Fruit fly (Drosophila melanogaster) whole organism, embryonic: Measurements from ENCODE around the gene CG31549.

Experiments
- Abd-B ChIP-seq: fragments of 200-800 bp; sonication (Bioruptor generic); optimal IDR thresholded peaks from 2 replicates; lab custom pipeline; 2018; ENCODE audit warnings: missing biosample characterization, mild to moderate bottlenecking, missing genetic modification characterization, moderate library complexity
- Bgb ChIP-seq: fragments of 200-800 bp; sonication (Bioruptor generic); IDR thresholded peaks from 2 replicates; pipeline ENCODE4 v1.3.6; 2022; ENCODE audit warnings: missing biosample characterization, missing genetic modification characterization; ENCODE audit not compliant: partially characterized antibody
- CG10321 ChIP-seq: fragments of 200-800 bp; sonication (Bioruptor generic); IDR thresholded peaks from 2 replicates; pipeline ENCODE4 v1.3.6; 2022; ENCODE audit warnings: missing biosample characterization, missing genetic modification characterization
- CG10959 ChIP-seq: fragments of 200-800 bp; sonication (Bioruptor generic); IDR thresholded peaks from 2 replicates; pipeline ENCODE4 v1.3.6; 2022; ENCODE audit warnings: missing biosample characterization, missing genetic modification characterization
- CG11456 ChIP-seq: fragments of 200-800 bp; sonication (Bioruptor generic); IDR thresholded peaks from 3 replicates; pipeline ENCODE4 v1.3.6; 2022; ENCODE audit warnings: missing biosample characterization, missing genetic modification characterization
- CG12219 ChIP-seq: fragments of 200-800 bp; sonication (Bioruptor generic); optimal IDR thresholded peaks from 3 replicates; lab custom pipeline; 2018; ENCODE audit warnings: missing biosample characterization, mild to moderate bottlenecking, missing genetic modification characterization
- CG14667 ChIP-seq: fragments of 200-800 bp; sonication (Bioruptor generic); IDR thresholded peaks from 2 replicates; pipeline ENCODE4 v1.3.6; 2022; ENCODE audit warnings: missing biosample characterization, missing genetic modification characterization
- CG15073 ChIP-seq: fragments of 200-800 bp; sonication (Bioruptor generic); optimal IDR thresholded peaks from 2 replicates; lab custom pipeline; 2016; ENCODE audit warnings: missing biosample characterization, missing genetic modification characterization
- CG17359 ChIP-seq: fragments of 200-800 bp; sonication (Bioruptor generic); optimal IDR thresholded peaks from 3 replicates; lab custom pipeline; 2018; ENCODE audit warnings: missing biosample characterization, mild to moderate bottlenecking, missing genetic modification characterization, moderate library complexity
- CG17802 ChIP-seq: fragments of 200-800 bp; sonication (Bioruptor generic); optimal IDR thresholded peaks from 2 replicates; lab custom pipeline; 2018; ENCODE audit warnings: missing biosample characterization, mild to moderate bottlenecking, missing genetic modification characterization, moderate library complexity
- CG18262 ChIP-seq: fragments of 200-800 bp; optimal IDR thresholded peaks from 3 replicates; lab custom pipeline; 2019; ENCODE audit warnings: missing biosample characterization, mild to moderate bottlenecking, missing genetic modification characterization, moderate library complexity
- CG2875 ChIP-seq: fragments of 200-800 bp; sonication (Bioruptor generic); optimal IDR thresholded peaks from 2 replicates; lab custom pipeline; 2017; ENCODE audit warnings: missing biosample characterization, mild to moderate bottlenecking, missing genetic modification characterization, missing genetic modification reagents
- CG33557 ChIP-seq: fragments of 200-800 bp; sonication (Bioruptor generic); optimal IDR thresholded peaks from 2 replicates; lab custom pipeline; 2019; ENCODE audit warnings: missing biosample characterization, mild to moderate bottlenecking, missing genetic modification characterization, moderate library complexity
- CG3995 ChIP-seq: fragments of 200-800 bp; sonication (Bioruptor generic); optimal IDR thresholded peaks from 3 replicates; lab custom pipeline; 2016; ENCODE audit warnings: missing biosample characterization, missing genetic modification characterization
- CG5953 ChIP-seq: fragments of 200-800 bp; sonication (Bioruptor generic); IDR thresholded peaks from 2 replicates; pipeline ENCODE4 v1.3.6; 2022; ENCODE audit warnings: missing biosample characterization, missing genetic modification characterization
- CG6683 ChIP-seq: fragments of 200-800 bp; sonication (Bioruptor generic); optimal IDR thresholded peaks from 2 replicates; lab custom pipeline; 2017; ENCODE audit warnings: missing biosample characterization, mild to moderate bottlenecking, missing genetic modification characterization, missing genetic modification reagents
- CG7271 ChIP-seq: fragments of 200-800 bp; sonication (Bioruptor generic); optimal IDR thresholded peaks from 2 replicates; lab custom pipeline; 2018; ENCODE audit warnings: missing biosample characterization, mild to moderate bottlenecking, missing genetic modification characterization, moderate library complexity
- CG7556 ChIP-seq: fragments of 200-800 bp; sonication (Bioruptor generic); optimal IDR thresholded peaks from 2 replicates; lab custom pipeline; 2017; ENCODE audit warnings: missing biosample characterization, mild to moderate bottlenecking, missing genetic modification characterization
- Dfd ChIP-seq, 2 experiments: fragments of >200 bp; optimal IDR thresholded peaks; 2 replicates each; lab custom pipeline; 2017; ENCODE audit warnings: missing biosample characterization in 2 of 2, missing genetic modification characterization in 2 of 2
- E2f2 ChIP-seq: fragments of 200-800 bp; sonication (Bioruptor generic); IDR thresholded peaks from 2 replicates; pipeline ENCODE4 v1.3.6; 2022; ENCODE audit warnings: missing biosample characterization, missing genetic modification characterization
- ERR ChIP-seq: fragments of 200-800 bp; sonication (Bioruptor generic); optimal IDR thresholded peaks from 2 replicates; lab custom pipeline; 2016; ENCODE audit warnings: missing biosample characterization, missing genetic modification characterization
- H2.0 ChIP-seq: fragments of 200-800 bp; sonication (Bioruptor generic); IDR thresholded peaks from 2 replicates; pipeline ENCODE4 v1.3.6; 2022; ENCODE audit warnings: missing biosample characterization, missing genetic modification characterization
- HLH3B ChIP-seq: fragments of 200-800 bp; sonication (Bioruptor generic); IDR thresholded peaks from 2 replicates; pipeline ENCODE4 v1.3.6; 2022; ENCODE audit warnings: missing biosample characterization, missing genetic modification characterization
- HLH54F ChIP-seq: fragments of 200-800 bp; sonication (Bioruptor generic); optimal IDR thresholded peaks from 3 replicates; lab custom pipeline; 2016; ENCODE audit warnings: missing biosample characterization, missing genetic modification characterization
- Hmr ChIP-seq: fragments of 200-800 bp; sonication (Bioruptor generic); optimal IDR thresholded peaks from 3 replicates; lab custom pipeline; 2017; ENCODE audit warnings: mild to moderate bottlenecking, missing biosample characterization, missing genetic modification reagents, missing genetic modification characterization
- MBD-R2 ChIP-seq: fragments of 200-800 bp; sonication (Bioruptor generic); IDR thresholded peaks from 2 replicates; pipeline ENCODE4 v1.3.6; 2022; ENCODE audit warnings: missing biosample characterization, missing genetic modification characterization
- NC2α ChIP-seq: fragments of 200-800 bp; sonication (Bioruptor generic); optimal IDR thresholded peaks from 2 replicates; lab custom pipeline; 2016; ENCODE audit warnings: missing biosample characterization, missing genetic modification characterization
- Sry-δ ChIP-seq: fragments of 200-800 bp; sonication (Bioruptor generic); optimal IDR thresholded peaks from 2 replicates; lab custom pipeline; 2016; ENCODE audit warnings: missing biosample characterization, missing genetic modification characterization
- TFAM ChIP-seq: fragments of 200-800 bp; sonication (Bioruptor generic); optimal IDR thresholded peaks from 2 replicates; lab custom pipeline; 2017; ENCODE audit warnings: missing biosample characterization, missing genetic modification characterization, inconsistent platforms
- ab ChIP-seq: fragments of 200-800 bp; sonication (Bioruptor generic); optimal IDR thresholded peaks from 2 replicates; lab custom pipeline; 2016; ENCODE audit warnings: missing biosample characterization, missing genetic modification characterization
- aop ChIP-seq: fragments of 200-800 bp; sonication (Bioruptor generic); IDR thresholded peaks from 2 replicates; pipeline ENCODE4 v1.3.6; 2022; ENCODE audit warnings: missing biosample characterization, missing genetic modification characterization
- ase ChIP-seq: fragments of 200-800 bp; sonication (Bioruptor generic); IDR thresholded peaks from 3 replicates; pipeline ENCODE4 v1.3.6; 2022; ENCODE audit warnings: missing biosample characterization, missing genetic modification characterization
- bowl ChIP-seq: fragments of 200-800 bp; sonication (Bioruptor generic); IDR thresholded peaks from 2 replicates; pipeline ENCODE4 v1.3.6; 2022; ENCODE audit warnings: missing biosample characterization, missing genetic modification characterization
- corto ChIP-seq: fragments of 200-800 bp; sonication (Bioruptor generic); optimal IDR thresholded peaks from 2 replicates; lab custom pipeline; 2016; ENCODE audit warnings: missing biosample characterization, mild to moderate bottlenecking, missing genetic modification characterization, moderate library complexity
- croc ChIP-seq: fragments of 200-800 bp; sonication (Bioruptor generic); conservative IDR thresholded peaks from 3 replicates; pipeline ENCODE4 v1.3.6; 2022; ENCODE audit warnings: missing biosample characterization, missing genetic modification characterization
- crol ChIP-seq: fragments of 200-800 bp; sonication (Bioruptor generic); IDR thresholded peaks from 2 replicates; pipeline ENCODE4 v1.3.6; 2022; ENCODE audit warnings: missing biosample characterization, missing genetic modification characterization
- dan ChIP-seq: fragments of 200-800 bp; sonication (Bioruptor generic); IDR thresholded peaks from 2 replicates; pipeline ENCODE4 v1.3.6; 2022; ENCODE audit warnings: missing biosample characterization, missing genetic modification characterization
- disco-r ChIP-seq: fragments of 200-800 bp; sonication (Bioruptor generic); optimal IDR thresholded peaks from 2 replicates; lab custom pipeline; 2016; ENCODE audit warnings: missing biosample characterization, missing genetic modification characterization
- ems ChIP-seq: fragments of 200-800 bp; sonication (Bioruptor generic); optimal IDR thresholded peaks from 3 replicates; lab custom pipeline; 2016; ENCODE audit warnings: missing biosample characterization, missing genetic modification characterization
- gcm ChIP-seq: fragments of 200-800 bp; sonication (Bioruptor generic); optimal IDR thresholded peaks from 2 replicates; lab custom pipeline; 2019; ENCODE audit warnings: missing biosample characterization, mild to moderate bottlenecking, missing genetic modification characterization, moderate library complexity
- gfzf ChIP-seq: fragments of 200-800 bp; sonication (Bioruptor generic); optimal IDR thresholded peaks from 2 replicates; lab custom pipeline; 2016; ENCODE audit warnings: missing biosample characterization, mild to moderate bottlenecking, missing genetic modification characterization, moderate library complexity
- gsb ChIP-seq: fragments of 200-800 bp; sonication (Bioruptor generic); IDR thresholded peaks from 2 replicates; pipeline ENCODE4 v1.3.6; 2022; ENCODE audit warnings: missing biosample characterization, missing genetic modification characterization
- jigr1 ChIP-seq: fragments of 200-800 bp; sonication (Bioruptor generic); IDR thresholded peaks from 3 replicates; pipeline ENCODE4 v1.3.6; 2022; ENCODE audit warnings: missing biosample characterization, missing genetic modification characterization
- kni ChIP-seq: fragments of 200-800 bp; sonication (Bioruptor generic); optimal IDR thresholded peaks from 3 replicates; lab custom pipeline; 2017; ENCODE audit warnings: mild to moderate bottlenecking, missing biosample characterization, missing genetic modification reagents, missing genetic modification characterization
- p53 ChIP-seq: fragments of 200-800 bp; sonication (Bioruptor generic); optimal IDR thresholded peaks from 2 replicates; lab custom pipeline; 2016; ENCODE audit warnings: missing biosample characterization, missing genetic modification characterization
- pfk ChIP-seq: fragments of 200-800 bp; sonication (Bioruptor generic); optimal IDR thresholded peaks from 2 replicates; lab custom pipeline; 2018; ENCODE audit warnings: missing biosample characterization, mild to moderate bottlenecking, missing genetic modification characterization, moderate library complexity
- pros ChIP-seq: fragments of 200-800 bp; sonication (Bioruptor generic); optimal IDR thresholded peaks from 3 replicates; lab custom pipeline; 2019; ENCODE audit warnings: missing biosample characterization, mild to moderate bottlenecking, missing genetic modification characterization, moderate library complexity
- sug ChIP-seq: fragments of 200-800 bp; optimal IDR thresholded peaks from 2 replicates; lab custom pipeline; 2019; ENCODE audit warnings: missing biosample characterization, mild to moderate bottlenecking, missing genetic modification characterization, moderate library complexity
- tio ChIP-seq: fragments of 200-800 bp; sonication (Bioruptor generic); optimal IDR thresholded peaks from 2 replicates; lab custom pipeline; 2017; ENCODE audit warnings: missing biosample characterization, missing genetic modification characterization, inconsistent platforms
- unpg ChIP-seq: fragments of 200-800 bp; sonication (Bioruptor generic); optimal IDR thresholded peaks from 3 replicates; lab custom pipeline; 2018; ENCODE audit warnings: missing biosample characterization, mild to moderate bottlenecking, missing genetic modification characterization, moderate library complexity

CG31549 gene

dm6 chr3R:5624115-5624878, 7.7 kb upstream of the CG31549 start, which contains the start of the genes Dph4, Spec2 and RpL13A (continued):
- TF ChIP-seq bowl = no peak
- no peak for TF ChIP-seq crol
- peak; percentile 90 for TF ChIP-seq disco-r (GFP tag; lab: Kevin White, UChicago)
- peak; percentile 44 for TF ChIP-seq pros
- peak; percentile 82 for TF ChIP-seq CG18262
- TF ChIP-seq ase (GFP tag; lab: Robert Waterston, UW) = no peak
- peak; percentile 85 for TF ChIP-seq CG17802 (tag; lab: Kevin White, UChicago)
- no peak for TF ChIP-seq Abd-B (GFP tag; lab: Kevin White, UChicago)
- peak; percentile 84 for TF ChIP-seq pfk (GFP tag; lab: Kevin White, UChicago)
- TF ChIP-seq tio (GFP tag; lab: Kevin White, UChicago) = no peak
- peak; percentile 90 for TF ChIP-seq p53 (GFP tag; lab: Kevin White, UChicago)
- peak; percentile 91 for TF ChIP-seq sug (tag; lab: Kevin White, UChicago)
- TF ChIP-seq Hmr = peak; percentile 98
- TF ChIP-seq MBD-R2 = no peak
- TF ChIP-seq CG5953 = no peak
- TF ChIP-seq CG12219 (GFP tag; lab: Kevin White, UChicago) = peak; percentile 91
- peak; percentile 83 for TF ChIP-seq CG3995
- peak; percentile 16 for TF ChIP-seq ab (GFP tag; lab: Kevin White, UChicago)
- peak; percentile 90 for TF ChIP-seq gcm (GFP tag; lab: Kevin White, UChicago)
- no peak for TF ChIP-seq gsb
- TF ChIP-seq CG7556 (GFP tag; lab: Kevin White, UChicago) = peak; percentile 84
- no peak for TF ChIP-seq aop
- TF ChIP-seq CG10321 (GFP tag; lab: Robert Waterston, UW) = no peak
- peak; percentile 88 for TF ChIP-seq CG17359 (tag; lab: Kevin White, UChicago)
- TF ChIP-seq jigr1 (GFP tag; lab: Robert Waterston, UW) = no peak
- TF ChIP-seq ems (GFP tag; lab: Kevin White, UChicago) = peak; percentile 88
- no peak for TF ChIP-seq CG11456 (GFP tag; lab: Robert Waterston, UW)
- peak; percentile 72 for TF ChIP-seq gfzf (GFP tag; lab: Kevin White, UChicago)
- no peak for TF ChIP-seq E2f2
- TF ChIP-seq CG15073 = no peak
- TF ChIP-seq CG6683 (GFP tag; lab: Kevin White, UChicago) = peak; percentile 89
- peak; percentile 92 for TF ChIP-seq CG2875 (GFP tag; lab: Kevin White, UChicago)
- TF ChIP-seq kni = peak; percentile 93
- no peak for TF ChIP-seq Bgb (GFP tag; lab: Robert Waterston, UW)
- TF ChIP-seq CG14667 (GFP tag; lab: Robert Waterston, UW) = no peak
- no peak for TF ChIP-seq Dfd (GFP tag; optimal IDR thresholded peaks at IDR 0.05; lab: Kevin White, UChicago)
- peak; percentile 91 for TF ChIP-seq CG33557
- TF ChIP-seq TFAM (GFP tag; lab: Kevin White, UChicago) = peak; percentile 83
- peak; percentile 97 for TF ChIP-seq CG7271 (tag; lab: Kevin White, UChicago)
- no peak for TF ChIP-seq dan (GFP tag; lab: Robert Waterston, UW)
- TF ChIP-seq NC2α (GFP tag; lab: Kevin White, UChicago) = peak; percentile 78
- peak; percentile 54; the same call in 2 of the 3 replicates for TF ChIP-seq croc (GFP tag; lab: Robert Waterston, UW)
- no peak for TF ChIP-seq corto
- peak; percentile 84 for TF ChIP-seq HLH54F
- TF ChIP-seq unpg = peak; percentile 87
- peak; percentile 99 for TF ChIP-seq Sry-δ (GFP tag; lab: Kevin White, UChicago)
- no peak for TF ChIP-seq CG10959 (GFP tag; lab: Robert Waterston, UW)
- TF ChIP-seq H2.0 = no peak
- TF ChIP-seq HLH3B (GFP tag; lab: Robert Waterston, UW) = no peak
- peak; percentile 81 for TF ChIP-seq ERR (GFP tag; lab: Kevin White, UChicago)
